Fruit fly (Drosophila melanogaster) whole organism, prepupa: ENCODE measurements around the gene CG15385.

Source experiments
- CG10631 ChIP-seq: fragments of 200-800 bp; sonication (Bioruptor generic); optimal IDR thresholded peaks from 2 replicates; lab custom pipeline; 2016; ENCODE audit warnings: missing biosample characterization, missing genetic modification characterization
- CG11294 ChIP-seq: fragments of 200-800 bp; sonication (Bioruptor generic); IDR thresholded peaks from 2 replicates; pipeline ENCODE4 v1.3.6; 2022; ENCODE audit warnings: missing biosample characterization, missing genetic modification characterization
- CG11762 ChIP-seq: fragments of 200-800 bp; sonication (Bioruptor generic); optimal IDR thresholded peaks from 3 replicates; lab custom pipeline; 2016; ENCODE audit warnings: missing biosample characterization, missing genetic modification characterization; ENCODE audit not compliant: insufficient read depth
- CG11902 ChIP-seq: fragments of 200-800 bp; sonication (Bioruptor generic); optimal IDR thresholded peaks from 3 replicates; lab custom pipeline; 2016; ENCODE audit warnings: missing biosample characterization, missing genetic modification characterization
- CG15336 ChIP-seq: fragments of 200-800 bp; sonication (Bioruptor generic); IDR thresholded peaks from 2 replicates; pipeline ENCODE4 v1.3.6; 2022; ENCODE audit warnings: missing biosample characterization, missing genetic modification characterization
- CG1621 ChIP-seq: fragments of 200-800 bp; sonication (Bioruptor generic); optimal IDR thresholded peaks from 3 replicates; lab custom pipeline; 2018; ENCODE audit warnings: missing biosample characterization, mild to moderate bottlenecking, missing genetic modification characterization
- CG16779 ChIP-seq: fragments of 200-800 bp; sonication (Bioruptor generic); optimal IDR thresholded peaks from 3 replicates; lab custom pipeline; 2017; ENCODE audit warnings: missing biosample characterization, mild to moderate bottlenecking, missing genetic modification characterization
- CG31627 ChIP-seq: fragments of 200-800 bp; sonication (Bioruptor generic); optimal IDR thresholded peaks from 3 replicates; lab custom pipeline; 2016; ENCODE audit warnings: missing biosample characterization, missing genetic modification characterization
- CG32006 ChIP-seq: fragments of 200-800 bp; sonication (Bioruptor generic); optimal IDR thresholded peaks from 3 replicates; lab custom pipeline; 2017; ENCODE audit warnings: missing biosample characterization, mild to moderate bottlenecking, missing genetic modification characterization
- CG34406 ChIP-seq: fragments of 200-800 bp; sonication (Bioruptor generic); optimal IDR thresholded peaks from 3 replicates; lab custom pipeline; 2016; ENCODE audit warnings: missing biosample characterization, missing genetic modification characterization
- CG3919 ChIP-seq: fragments of 200-800 bp; sonication (Bioruptor generic); optimal IDR thresholded peaks from 3 replicates; lab custom pipeline; 2016; ENCODE audit warnings: missing biosample characterization, missing genetic modification characterization
- CG4318 ChIP-seq: fragments of 200-800 bp; sonication (Bioruptor generic); optimal IDR thresholded peaks from 3 replicates; lab custom pipeline; 2017; ENCODE audit warnings: missing biosample characterization, mild to moderate bottlenecking, missing genetic modification characterization
- CG6163 ChIP-seq: fragments of 200-800 bp; sonication (Bioruptor generic); IDR thresholded peaks from 3 replicates; pipeline ENCODE4 v1.3.6; 2022; ENCODE audit warnings: missing biosample characterization, missing genetic modification characterization
- CG6276 ChIP-seq: fragments of 200-800 bp; sonication (Bioruptor generic); optimal IDR thresholded peaks from 2 replicates; lab custom pipeline; 2017; ENCODE audit warnings: missing biosample characterization, mild to moderate bottlenecking, missing genetic modification characterization
- CG6792 ChIP-seq: fragments of 200-800 bp; sonication (Bioruptor generic); optimal IDR thresholded peaks from 3 replicates; lab custom pipeline; 2016; ENCODE audit warnings: missing biosample characterization, missing genetic modification characterization
- CG6808 ChIP-seq: fragments of 200-800 bp; sonication (Bioruptor generic); optimal IDR thresholded peaks from 3 replicates; lab custom pipeline; 2017; ENCODE audit warnings: missing biosample characterization, missing genetic modification characterization, mild to moderate bottlenecking, moderate library complexity, missing genetic modification reagents
- CG7368 ChIP-seq: fragments of 200-800 bp; sonication (Bioruptor generic); optimal IDR thresholded peaks from 3 replicates; lab custom pipeline; 2016; ENCODE audit warnings: missing biosample characterization, missing genetic modification characterization
- CG8119 ChIP-seq: fragments of 200-800 bp; sonication (Bioruptor generic); IDR thresholded peaks from 3 replicates; pipeline ENCODE4 v1.3.6; 2022; ENCODE audit warnings: missing biosample characterization, missing genetic modification characterization
- CG8319 ChIP-seq: fragments of 200-800 bp; sonication (Bioruptor generic); optimal IDR thresholded peaks from 3 replicates; lab custom pipeline; 2016; ENCODE audit warnings: missing biosample characterization, missing genetic modification characterization
- CG8632 ChIP-seq: fragments of 200-800 bp; sonication (Bioruptor generic); optimal IDR thresholded peaks from 3 replicates; lab custom pipeline; 2016; ENCODE audit warnings: missing biosample characterization, missing genetic modification characterization
- CG9139 ChIP-seq: fragments of 200-800 bp; sonication (Bioruptor generic); optimal IDR thresholded peaks from 3 replicates; lab custom pipeline; 2017; ENCODE audit warnings: missing biosample characterization, mild to moderate bottlenecking, missing genetic modification characterization
- Eip78C ChIP-seq: fragments of 200-800 bp; sonication (Bioruptor generic); peaks from one replicate; lab custom pipeline; 2016; ENCODE audit warnings: missing biosample characterization, missing genetic modification characterization
- Eip93F ChIP-seq: fragments of 200-800 bp; sonication (Bioruptor generic); optimal IDR thresholded peaks from 2 replicates; lab custom pipeline; 2016; ENCODE audit warnings: missing biosample characterization, mild to moderate bottlenecking, missing genetic modification characterization
- Ets21C ChIP-seq: fragments of 200-800 bp; sonication (Bioruptor generic); optimal IDR thresholded peaks from 3 replicates; lab custom pipeline; 2016; ENCODE audit warnings: missing biosample characterization, missing genetic modification characterization
- Gug ChIP-seq: fragments of 200-800 bp; sonication (Bioruptor generic); IDR thresholded peaks from 2 replicates; pipeline ENCODE4 v1.3.6; 2022; ENCODE audit warnings: missing biosample characterization, missing genetic modification characterization
- Hr38 ChIP-seq: sonication (Bioruptor generic); optimal IDR thresholded peaks from 2 replicates; lab custom pipeline; 2016; ENCODE audit warnings: missing biosample characterization, missing genetic modification characterization
- Hr39 ChIP-seq: fragments of 200-800 bp; sonication (Bioruptor generic); optimal IDR thresholded peaks from 2 replicates; lab custom pipeline; 2016; ENCODE audit warnings: missing biosample characterization, missing genetic modification characterization
- Lpt ChIP-seq: fragments of 200-800 bp; sonication (Bioruptor generic); optimal IDR thresholded peaks from 3 replicates; lab custom pipeline; 2016; ENCODE audit warnings: missing biosample characterization, missing genetic modification characterization
- Met ChIP-seq: fragments of 200-800 bp; sonication (Bioruptor generic); optimal IDR thresholded peaks from 3 replicates; lab custom pipeline; 2016; ENCODE audit warnings: missing biosample characterization, missing genetic modification characterization
- OdsH ChIP-seq: fragments of 200-800 bp; sonication (Bioruptor generic); optimal IDR thresholded peaks from 3 replicates; lab custom pipeline; 2016; ENCODE audit warnings: missing biosample characterization, missing genetic modification characterization
- Smox ChIP-seq: fragments of 200-800 bp; sonication (Bioruptor generic); optimal IDR thresholded peaks from 3 replicates; lab custom pipeline; 2016; ENCODE audit warnings: missing biosample characterization, missing genetic modification characterization
- Sox102F ChIP-seq: fragments of 200-800 bp; sonication (Bioruptor generic); optimal IDR thresholded peaks from 2 replicates; lab custom pipeline; 2016; ENCODE audit warnings: missing biosample characterization, mild to moderate bottlenecking, missing genetic modification characterization
- Sox14 ChIP-seq: fragments of 200-800 bp; sonication (Bioruptor generic); optimal IDR thresholded peaks from 3 replicates; lab custom pipeline; 2016; ENCODE audit warnings: missing biosample characterization, missing genetic modification characterization
- Sox15 ChIP-seq: fragments of 200-800 bp; sonication (Bioruptor generic); optimal IDR thresholded peaks from 3 replicates; lab custom pipeline; 2016; ENCODE audit warnings: missing biosample characterization, missing genetic modification characterization
- achi ChIP-seq: fragments of 200-800 bp; sonication (Bioruptor generic); optimal IDR thresholded peaks from 3 replicates; lab custom pipeline; 2016; ENCODE audit warnings: missing biosample characterization, missing genetic modification characterization
- acj6 ChIP-seq: fragments of 200-800 bp; sonication (Bioruptor generic); optimal IDR thresholded peaks from 3 replicates; lab custom pipeline; 2016; ENCODE audit warnings: missing biosample characterization, missing genetic modification characterization
- cyc ChIP-seq: fragments of 200-800 bp; sonication (Bioruptor generic); optimal IDR thresholded peaks from 3 replicates; lab custom pipeline; 2016; ENCODE audit warnings: missing biosample characterization, missing genetic modification characterization
- dac ChIP-seq: fragments of 200-800 bp; sonication (Bioruptor generic); optimal IDR thresholded peaks from 2 replicates; lab custom pipeline; 2017; ENCODE audit warnings: missing biosample characterization, mild to moderate bottlenecking, missing genetic modification characterization
- dsx ChIP-seq: fragments of 200-800 bp; optimal IDR thresholded peaks from 3 replicates; lab custom pipeline; 2019; ENCODE audit warnings: missing biosample characterization, mild to moderate bottlenecking, missing genetic modification characterization, moderate library complexity; ENCODE audit not compliant: poor library complexity, severe bottlenecking
- eg ChIP-seq: fragments of 200-800 bp; sonication (Bioruptor generic); IDR thresholded peaks from 3 replicates; pipeline ENCODE4 v1.3.6; 2022; ENCODE audit warnings: missing biosample characterization, missing genetic modification characterization
- fd85E ChIP-seq: fragments of 200-800 bp; sonication (Bioruptor generic); optimal IDR thresholded peaks from 3 replicates; lab custom pipeline; 2016; ENCODE audit warnings: missing biosample characterization, missing genetic modification characterization
- fkh ChIP-seq: fragments of 200-800 bp; sonication (Bioruptor generic); optimal IDR thresholded peaks from 3 replicates; lab custom pipeline; 2017; ENCODE audit warnings: missing biosample characterization, mild to moderate bottlenecking, missing genetic modification characterization, moderate library complexity
- lz ChIP-seq: fragments of 200-800 bp; sonication (Bioruptor generic); optimal IDR thresholded peaks from 3 replicates; lab custom pipeline; 2016; ENCODE audit warnings: missing biosample characterization, missing genetic modification characterization
- pdm3 ChIP-seq: fragments of 200-800 bp; sonication (Bioruptor generic); optimal IDR thresholded peaks from 3 replicates; lab custom pipeline; 2016; ENCODE audit warnings: missing biosample characterization, missing genetic modification characterization
- ss ChIP-seq, 2 experiments: fragments of 200-800 bp; sonication (Bioruptor generic); optimal IDR thresholded peaks; 2 replicates in 1 of 2; 3 replicates in 1 of 2; lab custom pipeline; 2017 to 2018; ENCODE audit warnings: mild to moderate bottlenecking in 2 of 2, missing biosample characterization in 2 of 2, missing genetic modification characterization in 2 of 2, moderate library complexity in 1 of 2
- topi ChIP-seq: fragments of 200-800 bp; sonication (Bioruptor generic); optimal IDR thresholded peaks from 3 replicates; lab custom pipeline; 2016; ENCODE audit warnings: missing biosample characterization, missing genetic modification characterization

The CG15385 gene

DNA sequence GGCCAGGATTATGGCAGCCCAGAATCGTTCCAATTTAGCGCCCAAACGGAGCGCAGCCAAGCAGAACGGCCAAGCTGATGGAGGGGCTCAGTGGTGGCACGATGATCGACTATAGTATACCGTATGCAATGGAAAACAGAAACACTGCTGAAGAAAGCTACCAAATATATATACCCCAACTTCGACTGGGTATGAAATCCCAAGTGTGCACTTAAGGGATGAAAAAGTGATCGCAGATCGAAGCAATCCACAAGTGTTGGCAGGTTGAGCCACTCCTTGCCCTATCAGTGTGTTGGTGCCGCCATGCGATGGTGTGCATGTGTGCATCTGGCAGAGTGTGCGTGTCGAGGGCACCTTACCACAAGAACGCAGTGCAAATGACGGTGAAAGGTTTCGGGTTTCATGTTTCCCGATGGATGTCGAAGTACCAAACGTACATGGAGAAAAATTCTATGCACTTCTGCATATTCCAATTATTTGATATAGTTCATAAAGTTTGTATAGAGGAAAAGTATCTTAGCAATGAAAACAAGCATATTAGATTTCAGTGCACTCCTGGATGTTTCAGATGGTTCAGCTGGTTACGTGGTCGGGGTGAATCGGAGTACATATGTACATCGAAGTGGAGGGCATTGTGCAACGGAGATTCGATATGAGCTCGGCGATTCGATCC, 30.3 kb downstream of the CG15385 start (continued):
- TF ChIP-seq CG31627 (peak; percentile 21), achi (GFP tag; lab: Kevin White, UChicago) (no peak), pdm3 (no peak), CG6792 (GFP tag; lab: Kevin White, UChicago) (peak; percentile 4), Smox (GFP tag; lab: Kevin White, UChicago) (peak; percentile 11), CG6163 (no peak), CG10631 (no peak), fd85E (no peak), CG6808 (GFP tag; lab: Kevin White, UChicago) (no peak), CG9139 (no peak), CG8319 (GFP tag; lab: Kevin White, UChicago) (no peak), eg (GFP tag; lab: Robert Waterston, UW) (no peak), Sox14 (GFP tag; lab: Kevin White, UChicago) (no peak), Ets21C (GFP tag; lab: Kevin White, UChicago) (peak; percentile 11), Hr38 (GFP tag; lab: Kevin White, UChicago) (no peak), CG34406 (no peak), CG11902 (no peak), ss (GFP tag; optimal IDR thresholded peaks at IDR 0.05; lab: Kevin White, UChicago) (peak in 1 of 2 experiments; percentile 60), dsx (GFP tag; lab: Kevin White, UChicago) (no peak), topi (GFP tag; lab: Kevin White, UChicago) (no peak), CG32006 (GFP tag; lab: Kevin White, UChicago) (no peak), CG11294 (GFP tag; lab: Robert Waterston, UW) (no peak), OdsH (GFP tag; lab: Kevin White, UChicago) (no peak), CG8632 (GFP tag; lab: Kevin White, UChicago) (no peak)

DNA sequence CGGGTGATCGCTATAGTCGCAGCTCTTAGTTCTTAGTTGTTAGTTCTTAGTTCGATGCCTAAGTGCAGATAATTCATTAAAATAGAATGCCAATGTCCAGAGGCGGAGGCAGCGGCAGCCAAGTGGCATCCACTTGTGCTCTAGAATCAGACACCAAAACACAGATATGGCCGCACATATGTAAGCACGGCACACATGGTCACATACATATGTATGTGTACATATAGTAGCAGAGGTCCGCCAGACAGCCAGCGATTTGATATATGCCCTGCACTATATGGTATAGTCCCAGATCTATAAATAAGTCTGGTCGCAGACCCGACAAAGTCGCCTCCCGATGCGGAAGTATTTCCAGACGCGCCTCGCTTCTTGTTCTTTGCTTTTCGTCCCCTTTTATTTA, 31.7 kb downstream of the CG15385 start:
- TF ChIP-seq CG6792 (GFP tag; lab: Kevin White, UChicago) (no peak), CG11902 (no peak), CG3919 (GFP tag; lab: Kevin White, UChicago) (no peak), Sox102F (GFP tag; lab: Kevin White, UChicago) (no peak), Eip93F (GFP tag; lab: Kevin White, UChicago) (no peak), cyc (no peak), fkh (GFP tag; lab: Kevin White, UChicago) (no peak), Eip78C (no peak), CG34406 (no peak), fd85E (no peak), eg (GFP tag; lab: Robert Waterston, UW) (no peak), CG8119 (GFP tag; lab: Robert Waterston, UW) (no peak), CG10631 (no peak)

DNA sequence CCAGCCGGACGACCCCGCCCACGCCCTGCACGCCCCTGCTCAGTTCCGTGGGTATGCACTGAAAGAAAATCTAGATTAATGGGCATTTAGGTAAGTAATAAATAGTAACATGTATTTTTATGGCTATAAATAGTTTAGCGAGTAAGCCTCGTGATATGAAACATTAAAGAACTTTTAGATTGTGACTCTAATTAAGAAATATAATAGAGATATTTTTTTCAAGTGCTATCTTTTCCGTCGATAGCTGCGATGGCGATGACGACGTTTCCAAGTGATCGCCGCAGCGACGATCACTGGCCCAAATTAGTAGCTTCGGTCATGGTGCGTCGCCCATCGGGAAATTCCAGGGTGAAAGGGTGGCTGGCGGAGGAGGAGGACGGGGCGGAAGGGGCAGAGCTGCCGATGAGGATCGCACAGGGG, 32.2 kb downstream of the CG15385 start:
- TF ChIP-seq CG4318 = peak; percentile 78
- peak; percentile 65 for TF ChIP-seq dac (GFP tag; lab: Kevin White, UChicago)
- peak; percentile 77 for TF ChIP-seq CG7368 (GFP tag; lab: Kevin White, UChicago)
- peak; percentile 81 for TF ChIP-seq Lpt (GFP tag; lab: Kevin White, UChicago)
- TF ChIP-seq CG8319 (GFP tag; lab: Kevin White, UChicago) = peak; percentile 72
- TF ChIP-seq CG8632 (GFP tag; lab: Kevin White, UChicago) = peak; percentile 84
- TF ChIP-seq CG31627 = peak; percentile 67
- TF ChIP-seq Sox15 (GFP tag; lab: Kevin White, UChicago) = peak; percentile 74
- TF ChIP-seq Met = peak; percentile 76
- peak; percentile 84 for TF ChIP-seq CG6276 (GFP tag; lab: Kevin White, UChicago)
- peak; percentile 88 for TF ChIP-seq CG3919 (GFP tag; lab: Kevin White, UChicago)
- peak; percentile 86 for TF ChIP-seq CG6792 (GFP tag; lab: Kevin White, UChicago)
- TF ChIP-seq CG11762 (GFP tag; lab: Kevin White, UChicago) = peak; percentile 71
- TF ChIP-seq topi (GFP tag; lab: Kevin White, UChicago) = peak; percentile 85
- TF ChIP-seq fd85E = peak; percentile 35
- TF ChIP-seq CG16779 (tag; lab: Kevin White, UChicago) = peak; percentile 72
- TF ChIP-seq CG1621 = peak; percentile 84
- TF ChIP-seq fkh (GFP tag; lab: Kevin White, UChicago) = peak; percentile 16
- TF ChIP-seq eg (GFP tag; lab: Robert Waterston, UW) = peak; percentile 92
- TF ChIP-seq CG15336 = peak; percentile 92
- TF ChIP-seq Gug (GFP tag; lab: Robert Waterston, UW) = peak; percentile 78
- peak; percentile 70 for TF ChIP-seq Hr39
- peak; percentile 81 for TF ChIP-seq lz (GFP tag; lab: Kevin White, UChicago)
- peak; percentile 72 to 83 for TF ChIP-seq ss (GFP tag; optimal IDR thresholded peaks at IDR 0.05; lab: Kevin White, UChicago)
- no peak for TF ChIP-seq Eip93F (GFP tag; lab: Kevin White, UChicago)
- peak; percentile 84 for TF ChIP-seq dsx (GFP tag; lab: Kevin White, UChicago)
- peak; percentile 84 for TF ChIP-seq acj6
